Worm (Caenorhabditis elegans): ENCODE data around the gene sel-5.

Gene sel-5

ce11 chrIII:4561286-4561685, 17.0 kb downstream of the sel-5 start:
- TF ChIP-seq vab-15 (tag; optimal IDR thresholded peaks at IDR 0.05) (no peak), ceh-90 (tag; optimal IDR thresholded peaks at IDR 0.05) (no peak), swsn-7 (tag; optimal IDR thresholded peaks at IDR 0.05) (no peak)

ce11 chrIII:4560393-4560890, 17.8 kb downstream of the sel-5 start:
- TF ChIP-seq lsy-2 (tag; optimal IDR thresholded peaks at IDR 0.05) (peak; percentile 61), nhr-90 (tag; optimal IDR thresholded peaks at IDR 0.05; ENCODE audit: poor library complexity) (peak; percentile 71), lin-13 (GFP tag; optimal IDR thresholded peaks at IDR 0.05) (peak; percentile 45), pax-3 (tag; optimal IDR thresholded peaks at IDR 0.05) (no peak), vab-15 (tag; optimal IDR thresholded peaks at IDR 0.05) (no peak), nhr-77 (tag; optimal IDR thresholded peaks at IDR 0.05) (peak; percentile 66), hlh-4 (tag; optimal IDR thresholded peaks at IDR 0.05) (no peak), C16A3.4 (tag; optimal IDR thresholded peaks at IDR 0.05) (no peak), hlh-17 (GFP tag; optimal IDR thresholded peaks at IDR 0.05; ENCODE audit: borderline replicate concordance) (no peak), unc-86 (tag; optimal IDR thresholded peaks at IDR 0.05) (peak; percentile 56), jun-1 (tag; optimal IDR thresholded peaks at IDR 0.05) (peak; percentile 41), egl-27 (tag; optimal IDR thresholded peaks at IDR 0.05) (peak in 1 of 2 experiments; percentile 15), pag-3 (tag; optimal IDR thresholded peaks at IDR 0.05; ENCODE audit: borderline replicate concordance, insufficient read depth) (no peak), ces-1 (GFP tag; optimal IDR thresholded peaks at IDR 0.05) (no peak), Y116A8C.19 (tag; optimal IDR thresholded peaks at IDR 0.05; ENCODE audit: borderline replicate concordance) (no peak), ceh-90 (tag; optimal IDR thresholded peaks at IDR 0.05) (no peak), nhr-12 (tag; optimal IDR thresholded peaks at IDR 0.05) (no peak), zag-1 (tag; optimal IDR thresholded peaks at IDR 0.05) (no peak), zip-4 (GFP tag; optimal IDR thresholded peaks at IDR 0.05) (no peak), mab-9 (GFP tag; IDR thresholded peaks at IDR 0.05) (no peak), lir-3 (tag; optimal IDR thresholded peaks at IDR 0.05; ENCODE audit: poor library complexity) (no peak), ceh-8 (GFP tag; optimal IDR thresholded peaks at IDR 0.05) (no peak), C04F5.9 (tag; optimal IDR thresholded peaks at IDR 0.05) (no peak), unc-130 (tag; optimal IDR thresholded peaks at IDR 0.05) (peak; percentile 24), ceh-63 (GFP tag; optimal IDR thresholded peaks at IDR 0.05) (no peak), aha-1 (tag; optimal IDR thresholded peaks at IDR 0.05) (no peak), alr-1 (tag; optimal IDR thresholded peaks at IDR 0.05; ENCODE audit: borderline replicate concordance) (no peak), dsc-1 (tag; optimal IDR thresholded peaks at IDR 0.05) (peak; percentile 54), ceh-82 (tag; optimal IDR thresholded peaks at IDR 0.05) (peak; percentile 52 to 75 (median 60)), ets-5 (GFP tag; IDR thresholded peaks at IDR 0.05) (no peak), nhr-47 (tag; optimal IDR thresholded peaks at IDR 0.05) (peak; percentile 76), unc-62 (GFP tag; optimal IDR thresholded peaks at IDR 0.05) (no peak), nhr-237 (tag; optimal IDR thresholded peaks at IDR 0.05) (no peak), xbp-1 (tag; optimal IDR thresholded peaks at IDR 0.05) (peak; percentile 69), ama-1 (optimal IDR thresholded peaks at IDR 0.05) (no peak), egl-13 (tag; optimal IDR thresholded peaks at IDR 0.05) (peak; percentile 31), ceh-88 (GFP tag; IDR thresholded peaks at IDR 0.05) (no peak), efl-1 (optimal IDR thresholded peaks at IDR 0.05) (peak; percentile 70 to 82), efl-1 (GFP tag; optimal IDR thresholded peaks at IDR 0.05 in 1 of 2) (peak; percentile 33 to 93), fkh-8 (tag; optimal IDR thresholded peaks at IDR 0.05) (peak; percentile 19), pqm-1 (tag; optimal IDR thresholded peaks at IDR 0.05) (no peak), unc-98 (GFP tag; IDR thresholded peaks at IDR 0.05) (no peak), nhr-20 (tag; optimal IDR thresholded peaks at IDR 0.05) (peak; percentile 69), F16B12.6 (tag; optimal IDR thresholded peaks at IDR 0.05) (no peak), efl-3 (GFP tag; optimal IDR thresholded peaks at IDR 0.05) (no peak), tbx-2 (tag; optimal IDR thresholded peaks at IDR 0.05) (peak; percentile 74), lin-15B (tag; optimal IDR thresholded peaks at IDR 0.05) (no peak), isw-1 (GFP tag; IDR thresholded peaks at IDR 0.05) (peak; percentile 43), C34B4.2 (tag; optimal IDR thresholded peaks at IDR 0.05) (no peak), aly-2 (tag; optimal IDR thresholded peaks at IDR 0.05) (peak; percentile 22)
